Worm (Caenorhabditis elegans) whole organism, L4 larva: ENCODE data around the gene F59A6.2.

Experiments used
- F10B5.3 ChIP-seq: sonication (generic microtip); optimal IDR thresholded peaks from 2 replicates; lab custom pipeline; 2016; ENCODE audit warnings: mild to moderate bottlenecking, missing genetic modification characterization, missing compliant biosample characterization
- ZK546.5 ChIP-seq, 2 experiments: sonication (generic microtip); optimal IDR thresholded peaks; 2 replicates each; lab custom pipeline; 2017; ENCODE audit warnings: missing biosample characterization in 2 of 2, missing genetic modification characterization in 2 of 2
- dpl-1 ChIP-seq: fragments of 150-350 bp; optimal IDR thresholded peaks from 2 replicates; lab custom pipeline; 2014; ENCODE audit warnings: missing biosample characterization, missing genetic modification reagents, missing genetic modification characterization
- duxl-1 ChIP-seq: sonication (generic microtip); optimal IDR thresholded peaks from 2 replicates; lab custom pipeline; 2016; ENCODE audit warnings: mild to moderate bottlenecking, missing genetic modification characterization, moderate library complexity, missing compliant biosample characterization; ENCODE audit not compliant: poor library complexity
- lin-39 ChIP-seq: fragments of 150-350 bp; optimal IDR thresholded peaks from 2 replicates; lab custom pipeline; 2014; ENCODE audit warnings: missing biosample characterization, missing genetic modification reagents, missing genetic modification characterization
- nhr-11 ChIP-seq: fragments of 150-350 bp; optimal IDR thresholded peaks from 2 replicates; lab custom pipeline; 2014; ENCODE audit warnings: missing biosample characterization, missing genetic modification characterization
- snpc-4 ChIP-seq: fragments of 150-350 bp; optimal IDR thresholded peaks from 2 replicates; lab custom pipeline; 2014; ENCODE audit warnings: missing biosample characterization, missing genetic modification characterization
- zfp-3 ChIP-seq: fragments of 200-800 bp; sonication (Bioruptor generic); conservative IDR thresholded peaks from 2 replicates; pipeline ENCODE4 v1.3.6; 2022; ENCODE audit warnings: missing genetic modification reagents, missing genetic modification characterization, missing compliant biosample characterization

- no peak for TF ChIP-seq ZK546.5 (tag; optimal IDR thresholded peaks at IDR 0.05; lab: Kevin White, UChicago)
- TF ChIP-seq duxl-1 (tag; lab: Kevin White, UChicago) = no peak
- TF ChIP-seq F10B5.3 (tag; lab: Kevin White, UChicago) = no peak
- no peak for TF ChIP-seq lin-39 (tag; lab: Kevin White, UChicago)
- TF ChIP-seq nhr-11 (tag; lab: Kevin White, UChicago) = no peak
- no peak for TF ChIP-seq snpc-4
- TF ChIP-seq zfp-3 = no peak
- no peak for TF ChIP-seq dpl-1 (GFP tag; lab: Kevin White, UChicago)
These were observed 33.8 kb downstream of the F59A6.2 start for ce11 chrII:5048185-5048795.
